Fruit fly (Drosophila melanogaster): Measurements from ENCODE around the gene CG43844.
A peak's percentile ranks its signal among the peaks of the same experiment; 100 is the strongest.

dm6 chr3R:21874982-21875466, 14.3 kb upstream of the CG43844 start, which contains the start of gene CG6656:
- TF ChIP-seq Hmx (GFP tag; optimal IDR thresholded peaks at IDR 0.05) (no peak), CG11723 (GFP tag; optimal IDR thresholded peaks at IDR 0.05) (no peak), vvl (GFP tag; IDR thresholded peaks at IDR 0.05) (peak; percentile 72; the same call in 1 of the 2 replicates), CG17912 (GFP tag; optimal IDR thresholded peaks at IDR 0.05) (no peak), BtbVII (GFP tag; optimal IDR thresholded peaks at IDR 0.05) (no peak), bab2 (GFP tag; optimal IDR thresholded peaks at IDR 0.05) (no peak), Oli (tag; optimal IDR thresholded peaks at IDR 0.05) (no peak), nmo (GFP tag; optimal IDR thresholded peaks at IDR 0.05) (no peak), B-H1 (GFP tag; IDR thresholded peaks at IDR 0.05) (no peak), Nf-YC (tag; optimal IDR thresholded peaks at IDR 0.05) (no peak), CG6791 (GFP tag; IDR thresholded peaks at IDR 0.05; ENCODE audit: partially characterized antibody) (no peak), ac (GFP tag; optimal IDR thresholded peaks at IDR 0.05) (no peak), CG10543 (GFP tag; optimal IDR thresholded peaks at IDR 0.05) (peak; percentile 75)

Measured in whole organism, embryonic.